Worm (Caenorhabditis elegans) whole organism, midembryonic: ENCODE data around the gene Y54G2A.11.
A peak's percentile ranks its signal among the peaks of the same experiment; 100 is the strongest.

Source experiments
- T22C8.4 ChIP-seq: fragments of 200-800 bp; sonication (Bioruptor generic); IDR thresholded peaks from 2 replicates; pipeline ENCODE4 v1.3.6; 2022; ENCODE audit warnings: missing genetic modification characterization, missing compliant biosample characterization
- cog-1 ChIP-seq: sonication (generic microtip); optimal IDR thresholded peaks from 2 replicates; lab custom pipeline; 2016; ENCODE audit warnings: missing genetic modification characterization, missing compliant biosample characterization
- flt-1 ChIP-seq: fragments of 200-800 bp; sonication (Bioruptor generic); IDR thresholded peaks from 2 replicates; pipeline ENCODE4 v1.3.6; 2022; ENCODE audit warnings: missing genetic modification characterization, missing compliant biosample characterization
- klf-2 ChIP-seq: fragments of 200-800 bp; sonication (Bioruptor generic); conservative IDR thresholded peaks from 2 replicates; pipeline ENCODE4 v1.3.6; 2022; ENCODE audit warnings: missing genetic modification reagents, missing genetic modification characterization, missing compliant biosample characterization
- med-1 ChIP-seq: sonication (generic microtip); optimal IDR thresholded peaks from 2 replicates; lab custom pipeline; 2017; ENCODE audit warnings: missing genetic modification characterization, mild to moderate bottlenecking, missing compliant biosample characterization, antibody characterized with exemption, missing genetic modification reagents; ENCODE audit not compliant: insufficient read depth
- ref-1 ChIP-seq: fragments of 200-800 bp; sonication (Bioruptor generic); conservative IDR thresholded peaks from 2 replicates; pipeline ENCODE4 v1.3.6; 2022; ENCODE audit warnings: missing genetic modification reagents, missing genetic modification characterization, missing compliant biosample characterization
- tab-1 ChIP-seq: fragments of 200-800 bp; sonication (Bioruptor generic); IDR thresholded peaks from 2 replicates; pipeline ENCODE4 v1.3.6; 2022; ENCODE audit warnings: missing genetic modification characterization, missing compliant biosample characterization
- ztf-23 ChIP-seq: fragments of 200-800 bp; sonication (Bioruptor generic); IDR thresholded peaks from 2 replicates; pipeline ENCODE4 v1.3.6; 2022; ENCODE audit warnings: missing genetic modification reagents, missing genetic modification characterization, missing compliant biosample characterization
- ztf-29 ChIP-seq: fragments of 200-800 bp; sonication (Bioruptor generic); IDR thresholded peaks from 2 replicates; pipeline ENCODE4 v1.3.6; 2022; ENCODE audit warnings: missing genetic modification reagents, missing genetic modification characterization, missing compliant biosample characterization

The Y54G2A.11 gene

ce11 chrIV:2762380-2762779 lies 9.2 kb downstream of the Y54G2A.11 start, which contains the start of gene Y54G2A.77:
TSS of gene Y54G2A.77 (plus strand) at chrIV:2762680.
- TF ChIP-seq ref-1 (GFP tag; lab: Robert Waterston, UW): no peak
- TF ChIP-seq tab-1 (GFP tag; lab: Robert Waterston, UW): no peak
- TF ChIP-seq T22C8.4 (GFP tag; lab: Robert Waterston, UW): no peak
- no peak for TF ChIP-seq ztf-23 (GFP tag; lab: Robert Waterston, UW)
- no peak for TF ChIP-seq flt-1 (GFP tag; lab: Robert Waterston, UW)
- no peak for TF ChIP-seq med-1
- TF ChIP-seq cog-1 (tag; lab: Kevin White, UChicago): no peak
- no peak for TF ChIP-seq klf-2 (GFP tag; lab: Robert Waterston, UW)
- no peak for TF ChIP-seq ztf-29 (GFP tag; lab: Robert Waterston, UW)

- TF ChIP-seq tab-1 (GFP tag; lab: Robert Waterston, UW) (no peak), med-1 (no peak), ztf-23 (GFP tag; lab: Robert Waterston, UW) (no peak), klf-2 (GFP tag; lab: Robert Waterston, UW) (no peak), ztf-29 (GFP tag; lab: Robert Waterston, UW) (no peak), cog-1 (tag; lab: Kevin White, UChicago) (no peak), T22C8.4 (GFP tag; lab: Robert Waterston, UW) (no peak), flt-1 (GFP tag; lab: Robert Waterston, UW) (no peak), ref-1 (GFP tag; lab: Robert Waterston, UW) (no peak)
These were observed 10.1 kb downstream of the Y54G2A.11 start for ce11 chrIV:2761477-2761876.

ce11 chrIV:2759163-2759562 lies 12.4 kb downstream of the Y54G2A.11 start, which contains the start of gene Y54G2A.38:
TSS of gene Y54G2A.38 (plus strand) at chrIV:2759463.
- TF ChIP-seq ztf-29 (GFP tag; lab: Robert Waterston, UW): no peak
- TF ChIP-seq flt-1 (GFP tag; lab: Robert Waterston, UW): no peak
- no peak for TF ChIP-seq T22C8.4 (GFP tag; lab: Robert Waterston, UW)
- TF ChIP-seq cog-1 (tag; lab: Kevin White, UChicago): no peak
- TF ChIP-seq med-1: no peak
- no peak for TF ChIP-seq ref-1 (GFP tag; lab: Robert Waterston, UW)
- TF ChIP-seq ztf-23 (GFP tag; lab: Robert Waterston, UW): no peak
- TF ChIP-seq klf-2 (GFP tag; lab: Robert Waterston, UW): no peak
- TF ChIP-seq tab-1 (GFP tag; lab: Robert Waterston, UW): no peak

ce11 chrIV:2758079-2758478 lies 13.5 kb downstream of the Y54G2A.11 start:
- TF ChIP-seq T22C8.4 (GFP tag; lab: Robert Waterston, UW) (no peak), cog-1 (tag; lab: Kevin White, UChicago) (no peak), ztf-29 (GFP tag; lab: Robert Waterston, UW) (no peak), ref-1 (GFP tag; lab: Robert Waterston, UW) (no peak), flt-1 (GFP tag; lab: Robert Waterston, UW) (no peak), klf-2 (GFP tag; lab: Robert Waterston, UW) (no peak), ztf-23 (GFP tag; lab: Robert Waterston, UW) (no peak), tab-1 (GFP tag; lab: Robert Waterston, UW) (no peak), med-1 (no peak)

- peak; percentile 71 for TF ChIP-seq flt-1 (GFP tag; lab: Robert Waterston, UW)
These were observed 15.5 kb downstream of the Y54G2A.11 start for ce11 chrIV:2756073-2756472.

ce11 chrIV:2753541-2753940 lies 18.1 kb downstream of the Y54G2A.11 start:
- TF ChIP-seq cog-1 (tag; lab: Kevin White, UChicago) (no peak), T22C8.4 (GFP tag; lab: Robert Waterston, UW) (no peak), ztf-23 (GFP tag; lab: Robert Waterston, UW) (no peak), tab-1 (GFP tag; lab: Robert Waterston, UW) (no peak)

- TF ChIP-seq T22C8.4 (GFP tag; lab: Robert Waterston, UW) (no peak), ref-1 (GFP tag; lab: Robert Waterston, UW) (no peak), klf-2 (GFP tag; lab: Robert Waterston, UW) (no peak), ztf-29 (GFP tag; lab: Robert Waterston, UW) (no peak), ztf-23 (GFP tag; lab: Robert Waterston, UW) (no peak), flt-1 (GFP tag; lab: Robert Waterston, UW) (no peak), cog-1 (tag; lab: Kevin White, UChicago) (no peak), tab-1 (GFP tag; lab: Robert Waterston, UW) (no peak), med-1 (no peak)
These were observed 20.0 kb downstream of the Y54G2A.11 start, which contains the start of gene Y54G2A.41 for ce11 chrIV:2751568-2751967. TSS of gene Y54G2A.41 (plus strand) at chrIV:2751868.

ce11 chrIV:2750607-2751006 lies 21.0 kb downstream of the Y54G2A.11 start:
- TF ChIP-seq ref-1 (GFP tag; lab: Robert Waterston, UW) (no peak), klf-2 (GFP tag; lab: Robert Waterston, UW) (no peak), ztf-29 (GFP tag; lab: Robert Waterston, UW) (no peak), flt-1 (GFP tag; lab: Robert Waterston, UW) (no peak), cog-1 (tag; lab: Kevin White, UChicago) (no peak), T22C8.4 (GFP tag; lab: Robert Waterston, UW) (no peak), ztf-23 (GFP tag; lab: Robert Waterston, UW) (no peak), tab-1 (GFP tag; lab: Robert Waterston, UW) (no peak), med-1 (no peak)

- TF ChIP-seq klf-2 (GFP tag; lab: Robert Waterston, UW): no peak
- no peak for TF ChIP-seq cog-1 (tag; lab: Kevin White, UChicago)
- TF ChIP-seq T22C8.4 (GFP tag; lab: Robert Waterston, UW): no peak
- TF ChIP-seq ztf-29 (GFP tag; lab: Robert Waterston, UW): no peak
- TF ChIP-seq ztf-23 (GFP tag; lab: Robert Waterston, UW): no peak
- no peak for TF ChIP-seq tab-1 (GFP tag; lab: Robert Waterston, UW)
- no peak for TF ChIP-seq ref-1 (GFP tag; lab: Robert Waterston, UW)
- no peak for TF ChIP-seq flt-1 (GFP tag; lab: Robert Waterston, UW)
- TF ChIP-seq med-1: no peak
These were observed 22.6 kb downstream of the Y54G2A.11 start for ce11 chrIV:2748863-2749451.
